Worm (Caenorhabditis elegans): Measurements from ENCODE around the gene dhs-17.
"Not testable (repeated sequence)": the region's sequence is repeated elsewhere in the genome, so short reads cannot be mapped to it uniquely, and the experiment has no call there.

DNA sequence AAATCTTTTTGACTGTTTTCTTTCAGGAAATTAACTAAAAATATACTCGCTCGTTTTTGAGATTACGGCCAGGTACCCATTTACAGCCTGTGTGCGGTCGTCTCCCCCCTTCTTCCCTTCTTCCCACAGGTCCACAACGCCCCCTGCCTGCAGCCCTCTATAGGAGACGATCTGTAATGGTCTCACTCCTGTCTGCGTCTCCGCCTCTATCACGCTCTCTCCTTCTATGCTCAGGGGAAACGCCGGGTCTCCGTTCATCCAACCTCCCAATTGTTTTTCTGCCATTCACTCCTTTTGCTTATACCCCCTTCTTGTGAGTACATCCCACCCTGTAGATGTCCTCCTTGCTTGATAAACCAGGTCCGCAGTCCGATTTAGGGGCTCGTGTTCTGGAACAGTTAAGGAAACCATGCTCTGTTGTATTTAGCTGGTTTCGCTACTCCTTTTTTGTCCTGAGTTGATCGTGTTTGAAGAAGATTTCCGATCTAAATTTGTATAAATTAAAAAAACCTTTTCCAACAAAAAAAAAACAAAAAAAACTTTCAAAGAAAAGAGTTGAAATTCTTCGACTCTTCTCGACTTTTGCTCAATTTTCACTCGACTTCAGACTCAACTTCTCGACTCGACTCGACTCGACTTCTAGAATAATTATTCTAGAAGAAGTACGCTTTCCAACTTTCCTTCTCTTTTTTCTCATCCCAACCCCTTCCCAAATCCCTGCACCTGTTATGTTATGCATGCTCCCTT lies 4.0 kb upstream of the dhs-17 start, which contains the start of gene F29G9.1:
- TF ChIP-seq aly-2, R02D3.7, nhr-25, snpc-4, nhr-77 (tag; optimal IDR thresholded peaks at IDR 0.05): not testable (repeated sequence)
